Worm (Caenorhabditis elegans) whole organism, young adult: ENCODE measurements around the gene dmsr-6.

Experiments
- B0035.1 ChIP-seq: sonication (generic microtip); optimal IDR thresholded peaks from 2 replicates; lab custom pipeline; 2016; ENCODE audit warnings: missing genetic modification characterization, mild to moderate bottlenecking, missing compliant biosample characterization, missing genotype, missing genetic modification reagents
- F33H1.4 ChIP-seq: fragments of 200-800 bp; sonication (Bioruptor generic); IDR thresholded peaks from 2 replicates; pipeline ENCODE4 v1.3.6; 2022; ENCODE audit warnings: missing genetic modification reagents, missing genetic modification characterization, missing compliant biosample characterization
- F49E8.2 ChIP-seq: sonication (generic microtip); optimal IDR thresholded peaks from 3 replicates; lab custom pipeline; 2017; ENCODE audit warnings: missing genetic modification characterization, mild to moderate bottlenecking, missing compliant biosample characterization, antibody characterized with exemption, moderate library complexity; ENCODE audit not compliant: insufficient read depth
- F52B5.7 ChIP-seq: sonication (generic microtip); optimal IDR thresholded peaks from 2 replicates; lab custom pipeline; 2016; ENCODE audit warnings: mild to moderate bottlenecking, missing genetic modification characterization, missing compliant biosample characterization
- F55B11.4 ChIP-seq: sonication (generic microtip); optimal IDR thresholded peaks from 2 replicates; lab custom pipeline; 2016; ENCODE audit warnings: missing compliant biosample characterization, missing genetic modification characterization, borderline replicate concordance; ENCODE audit not compliant: insufficient read depth
- K12H6.12 ChIP-seq: fragments of 200-800 bp; sonication (Bioruptor generic); optimal IDR thresholded peaks from 2 replicates; lab custom pipeline; 2018; ENCODE audit warnings: mild to moderate bottlenecking, missing genetic modification characterization, missing compliant biosample characterization
- Y95B8A.8 ChIP-seq: fragments of 200-800 bp; sonication (Bioruptor generic); IDR thresholded peaks from 2 replicates; pipeline ENCODE4 v1.3.6; 2022; ENCODE audit warnings: missing genetic modification reagents, missing genetic modification characterization, missing compliant biosample characterization
- atf-7 ChIP-seq: sonication (generic microtip); optimal IDR thresholded peaks from 2 replicates; lab custom pipeline; 2017; ENCODE audit warnings: mild to moderate bottlenecking, missing genetic modification characterization, missing compliant biosample characterization
- ceh-100 ChIP-seq: fragments of 200-800 bp; sonication (Bioruptor generic); IDR thresholded peaks from 2 replicates; pipeline ENCODE4 v1.3.6; 2022; ENCODE audit warnings: missing genetic modification reagents, missing genetic modification characterization, missing compliant biosample characterization
- ceh-40 ChIP-seq: fragments of 200-800 bp; sonication (Bioruptor generic); IDR thresholded peaks from 2 replicates; pipeline ENCODE4 v1.3.6; 2022; ENCODE audit warnings: missing genetic modification characterization, missing compliant biosample characterization
- ceh-79 ChIP-seq: sonication (generic microtip); optimal IDR thresholded peaks from 2 replicates; lab custom pipeline; 2017; ENCODE audit warnings: mild to moderate bottlenecking, missing genetic modification characterization, missing compliant biosample characterization
- dpff-1 ChIP-seq: sonication (generic microtip); optimal IDR thresholded peaks from 2 replicates; lab custom pipeline; 2017; ENCODE audit warnings: mild to moderate bottlenecking, missing genetic modification characterization, missing compliant biosample characterization
- dpl-1 ChIP-seq: fragments of 150-350 bp; optimal IDR thresholded peaks from 2 replicates; lab custom pipeline; 2014; ENCODE audit warnings: missing biosample characterization, missing genetic modification reagents, missing genetic modification characterization
- efl-1 ChIP-seq: fragments of 150-350 bp; optimal IDR thresholded peaks from 2 replicates; lab custom pipeline; 2014; ENCODE audit warnings: missing biosample characterization, missing genetic modification reagents, missing genetic modification characterization
- ekl-4 ChIP-seq: fragments of 200-800 bp; sonication (Bioruptor generic); IDR thresholded peaks from 2 replicates; pipeline ENCODE4 v1.3.6; 2022; ENCODE audit warnings: missing genetic modification reagents, missing genetic modification characterization, missing compliant biosample characterization
- hmg-1.2 ChIP-seq: fragments of 200-800 bp; sonication (Bioruptor generic); IDR thresholded peaks from 2 replicates; pipeline ENCODE4 v1.3.6; 2022; ENCODE audit warnings: missing genetic modification reagents, missing genetic modification characterization, missing compliant biosample characterization
- let-607 ChIP-seq, 2 experiments: fragments of 200-800 bp in 1 of 2; sonication (Bioruptor generic) in 1 of 2; sonication (generic microtip) in 1 of 2; optimal IDR thresholded peaks; 2 replicates each; lab custom pipeline; 2016 to 2018; ENCODE audit warnings: mild to moderate bottlenecking in 2 of 2, missing compliant biosample characterization in 2 of 2, missing genetic modification characterization in 2 of 2, moderate library complexity in 2 of 2, missing genotype in 1 of 2
- lin-54 ChIP-seq: fragments of 200-800 bp; sonication (Bioruptor generic); optimal IDR thresholded peaks from 2 replicates; lab custom pipeline; 2018; ENCODE audit warnings: mild to moderate bottlenecking, missing genetic modification characterization, missing compliant biosample characterization
- lsl-1 ChIP-seq: fragments of 200-800 bp; sonication (Bioruptor generic); optimal IDR thresholded peaks from 2 replicates; lab custom pipeline; 2018; ENCODE audit warnings: mild to moderate bottlenecking, missing genetic modification characterization, moderate library complexity, missing compliant biosample characterization
- madf-10 ChIP-seq: sonication (generic microtip); optimal IDR thresholded peaks from 2 replicates; lab custom pipeline; 2016; ENCODE audit warnings: mild to moderate bottlenecking, missing genetic modification characterization, missing compliant biosample characterization
- madf-6 ChIP-seq: fragments of 200-800 bp; sonication (Bioruptor generic); IDR thresholded peaks from 2 replicates; pipeline ENCODE4 v1.3.6; 2022; ENCODE audit warnings: missing genetic modification reagents, missing genetic modification characterization, missing compliant biosample characterization
- nfya-2 ChIP-seq: fragments of 200-800 bp; sonication (Bioruptor generic); IDR thresholded peaks from 2 replicates; pipeline ENCODE4 v1.3.6; 2022; ENCODE audit warnings: missing genetic modification reagents, missing genetic modification characterization, missing compliant biosample characterization
- nhr-179 ChIP-seq: sonication (generic microtip); optimal IDR thresholded peaks from 2 replicates; lab custom pipeline; 2016; ENCODE audit warnings: mild to moderate bottlenecking, missing genetic modification characterization, missing compliant biosample characterization
- nhr-80 ChIP-seq: sonication (generic microtip); optimal IDR thresholded peaks from 2 replicates; lab custom pipeline; 2016; ENCODE audit warnings: missing genetic modification characterization, missing compliant biosample characterization
- pbrm-1 ChIP-seq: fragments of 200-800 bp; sonication (Bioruptor generic); IDR thresholded peaks from 2 replicates; pipeline ENCODE4 v1.3.6; 2022; ENCODE audit warnings: missing genetic modification reagents, missing genetic modification characterization, missing compliant biosample characterization
- snpc-1.1 ChIP-seq: sonication (generic microtip); optimal IDR thresholded peaks from 2 replicates; lab custom pipeline; 2017; ENCODE audit warnings: missing genetic modification characterization, mild to moderate bottlenecking, missing compliant biosample characterization, antibody characterized with exemption, moderate library complexity, missing genotype, missing genetic modification reagents; ENCODE audit not compliant: insufficient read depth
- snpc-4 ChIP-seq, 5 experiments: fragments of 150-350 bp in 1 of 5; sonication (generic microtip) in 4 of 5; optimal IDR thresholded peaks; 2 replicates each; lab custom pipeline; 2014 to 2018; ENCODE audit warnings: missing genetic modification characterization in 5 of 5, missing biosample characterization in 3 of 5, antibody characterized with exemption in 2 of 5, mild to moderate bottlenecking in 2 of 5, missing compliant biosample characterization in 2 of 5, missing genotype in 2 of 5, moderate library complexity in 2 of 5, missing genetic modification reagents in 1 of 5
- somi-1 ChIP-seq: fragments of 200-800 bp; sonication (Bioruptor generic); optimal IDR thresholded peaks from 2 replicates; lab custom pipeline; 2018; ENCODE audit warnings: mild to moderate bottlenecking, missing genetic modification characterization, missing compliant biosample characterization
- sptf-2 ChIP-seq: fragments of 200-800 bp; sonication (Bioruptor generic); optimal IDR thresholded peaks from 2 replicates; lab custom pipeline; 2018; ENCODE audit warnings: mild to moderate bottlenecking, missing genetic modification characterization, missing compliant biosample characterization
- tbp1 ChIP-seq: fragments of 200-800 bp; sonication (Bioruptor generic); optimal IDR thresholded peaks from 2 replicates; lab custom pipeline; 2018; ENCODE audit warnings: mild to moderate bottlenecking, missing genetic modification characterization, missing compliant biosample characterization
- unc-130 ChIP-seq: sonication (generic microtip); optimal IDR thresholded peaks from 2 replicates; lab custom pipeline; 2016; ENCODE audit warnings: missing genetic modification reagents, missing genetic modification characterization, missing compliant biosample characterization
- unc-62 ChIP-seq: fragments of 150-350 bp; optimal IDR thresholded peaks from 2 replicates; lab custom pipeline; 2014; ENCODE audit warnings: missing biosample characterization, missing genetic modification reagents, missing genetic modification characterization
- xnd-1 ChIP-seq: sonication (generic microtip); optimal IDR thresholded peaks from 2 replicates; lab custom pipeline; 2016; ENCODE audit warnings: missing genotype, missing genetic modification reagents, missing genetic modification characterization, missing compliant biosample characterization

Gene dmsr-6

ce11 chrII:14410768-14411167 lies 44.7 kb upstream of the dmsr-6 start, which contains the start of gene dsb-2 (continued):
- TF ChIP-seq unc-130, result peak; percentile 39
- peak; percentile 42 for TF ChIP-seq tbp1 (GFP tag; lab: Kevin White, UChicago)
- TF ChIP-seq F49E8.2 (tag; lab: Kevin White, UChicago), result peak; percentile 67
- TF ChIP-seq let-607 (tag; optimal IDR thresholded peaks at IDR 0.05; lab: Kevin White, UChicago), result no peak
- TF ChIP-seq atf-7, result no peak
- TF ChIP-seq lin-54 (GFP tag; lab: Kevin White, UChicago), result peak; percentile 84
- TF ChIP-seq sptf-2 (GFP tag; lab: Kevin White, UChicago), result no peak
- peak; percentile 7 for TF ChIP-seq snpc-4 (GFP tag; optimal IDR thresholded peaks at IDR 0.05; lab: Kevin White, UChicago)
- TF ChIP-seq snpc-4 (tag; optimal IDR thresholded peaks at IDR 0.05; lab: Kevin White, UChicago), result peak in 1 of 4 experiments; percentile 27
- TF ChIP-seq snpc-1.1 (tag; lab: Kevin White, UChicago), result peak; percentile 3
- no peak for TF ChIP-seq F55B11.4
- peak; percentile 20; the same call in 1 of the 2 replicates for TF ChIP-seq ceh-100 (GFP tag; lab: Robert Waterston, UW)
- TF ChIP-seq somi-1 (GFP tag; lab: Kevin White, UChicago), result no peak
- TF ChIP-seq ekl-4 (GFP tag; lab: Robert Waterston, UW), result peak; percentile 35; the same call in 1 of the 2 replicates
- TF ChIP-seq hmg-1.2 (GFP tag; lab: Robert Waterston, UW), result peak; percentile 32; the same call in 1 of the 2 replicates
- TF ChIP-seq xnd-1, result peak; percentile 96

- TF ChIP-seq ceh-40 (GFP tag; lab: Robert Waterston, UW) (no peak), Y95B8A.8 (GFP tag; lab: Robert Waterston, UW) (no peak), dpff-1 (tag; lab: Kevin White, UChicago) (no peak), nfya-2 (GFP tag; lab: Robert Waterston, UW) (no peak), pbrm-1 (GFP tag; lab: Robert Waterston, UW) (no peak), F52B5.7 (tag; lab: Kevin White, UChicago) (no peak), efl-1 (GFP tag; lab: Kevin White, UChicago) (peak; percentile 7)
Measured at ce11 chrII:14413035-14413525, 42.4 kb upstream of the dmsr-6 start, which contains the start of gene exl-1. TSS of gene exl-1 (minus strand) at chrII:14413475.

- TF ChIP-seq B0035.1 (tag; lab: Kevin White, UChicago) (no peak), madf-6 (GFP tag; lab: Robert Waterston, UW) (peak; percentile 52), xnd-1 (peak; percentile 22), F33H1.4 (peak; percentile 57), lsl-1 (GFP tag; lab: Kevin White, UChicago) (peak; percentile 70), unc-62 (GFP tag; lab: Kevin White, UChicago) (no peak), ceh-79 (no peak)
Measured at ce11 chrII:14413709-14414108, 41.7 kb upstream of the dmsr-6 start.

- TF ChIP-seq lsl-1 (GFP tag; lab: Kevin White, UChicago) (no peak), K12H6.12 (tag; lab: Kevin White, UChicago) (no peak), tbp1 (GFP tag; lab: Kevin White, UChicago) (no peak), nhr-80 (tag; lab: Kevin White, UChicago) (peak; percentile 69), dpl-1 (no peak), nhr-179 (tag; lab: Kevin White, UChicago) (no peak), madf-10 (tag; lab: Kevin White, UChicago) (no peak)
Measured at ce11 chrII:14415427-14415826, 40.0 kb upstream of the dmsr-6 start.
